Worm (Caenorhabditis elegans) whole organism, midembryonic: ENCODE results near the gene srw-145.

Source experiments
- T22C8.4 ChIP-seq: fragments of 200-800 bp; sonication (Bioruptor generic); IDR thresholded peaks from 2 replicates; pipeline ENCODE4 v1.3.6; 2022; ENCODE audit warnings: missing genetic modification characterization, missing compliant biosample characterization
- cog-1 ChIP-seq: sonication (generic microtip); optimal IDR thresholded peaks from 2 replicates; lab custom pipeline; 2016; ENCODE audit warnings: missing genetic modification characterization, missing compliant biosample characterization
- flt-1 ChIP-seq: fragments of 200-800 bp; sonication (Bioruptor generic); IDR thresholded peaks from 2 replicates; pipeline ENCODE4 v1.3.6; 2022; ENCODE audit warnings: missing genetic modification characterization, missing compliant biosample characterization
- klf-2 ChIP-seq: fragments of 200-800 bp; sonication (Bioruptor generic); conservative IDR thresholded peaks from 2 replicates; pipeline ENCODE4 v1.3.6; 2022; ENCODE audit warnings: missing genetic modification reagents, missing genetic modification characterization, missing compliant biosample characterization
- med-1 ChIP-seq: sonication (generic microtip); optimal IDR thresholded peaks from 2 replicates; lab custom pipeline; 2017; ENCODE audit warnings: missing genetic modification characterization, mild to moderate bottlenecking, missing compliant biosample characterization, antibody characterized with exemption, missing genetic modification reagents; ENCODE audit not compliant: insufficient read depth
- ref-1 ChIP-seq: fragments of 200-800 bp; sonication (Bioruptor generic); conservative IDR thresholded peaks from 2 replicates; pipeline ENCODE4 v1.3.6; 2022; ENCODE audit warnings: missing genetic modification reagents, missing genetic modification characterization, missing compliant biosample characterization
- tab-1 ChIP-seq: fragments of 200-800 bp; sonication (Bioruptor generic); IDR thresholded peaks from 2 replicates; pipeline ENCODE4 v1.3.6; 2022; ENCODE audit warnings: missing genetic modification characterization, missing compliant biosample characterization
- ztf-23 ChIP-seq: fragments of 200-800 bp; sonication (Bioruptor generic); IDR thresholded peaks from 2 replicates; pipeline ENCODE4 v1.3.6; 2022; ENCODE audit warnings: missing genetic modification reagents, missing genetic modification characterization, missing compliant biosample characterization
- ztf-29 ChIP-seq: fragments of 200-800 bp; sonication (Bioruptor generic); IDR thresholded peaks from 2 replicates; pipeline ENCODE4 v1.3.6; 2022; ENCODE audit warnings: missing genetic modification reagents, missing genetic modification characterization, missing compliant biosample characterization

Gene srw-145

DNA sequence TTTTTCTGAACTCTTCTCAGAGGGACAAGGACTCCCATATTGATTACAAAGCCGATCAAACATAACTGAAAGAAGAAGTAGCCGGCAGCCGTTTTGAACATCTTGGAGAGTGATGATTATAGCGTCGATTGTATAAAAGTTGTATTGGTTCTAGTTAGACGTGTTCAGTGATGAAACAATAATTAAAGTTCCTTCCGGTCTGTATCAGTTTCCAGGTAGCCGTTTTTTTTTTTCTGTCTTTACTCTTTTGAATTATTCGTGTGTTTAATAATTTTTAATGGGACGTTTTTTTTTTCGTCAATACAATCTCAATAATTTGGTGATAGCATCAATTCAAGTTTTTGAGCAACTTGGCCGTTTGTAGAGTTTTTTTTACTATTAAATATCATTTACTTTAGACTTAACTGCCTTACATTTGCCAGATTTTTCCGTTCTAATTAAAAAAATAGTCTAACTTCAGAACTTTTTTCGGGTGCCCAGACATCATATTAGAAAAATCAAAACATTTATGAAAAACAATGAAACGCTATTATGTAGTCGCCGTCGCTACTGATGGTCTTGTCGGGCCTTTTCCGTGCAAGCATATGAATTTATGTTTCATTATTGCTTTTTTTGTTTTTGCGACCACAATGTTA, 9.6 kb downstream of the srw-145 start, which contains the start of the genes srx-10 and clec-226:
srx-10 (minus strand) TSS at position 101 of the 635 bp plus-strand sequence.
clec-226 (plus strand) TSS at position 585 of the 635 bp plus-strand sequence.
- TF ChIP-seq ref-1 (GFP tag; lab: Robert Waterston, UW), result no peak
- no peak for TF ChIP-seq tab-1 (GFP tag; lab: Robert Waterston, UW)
- TF ChIP-seq klf-2, result no peak
- TF ChIP-seq flt-1 (GFP tag; lab: Robert Waterston, UW), result no peak
- no peak for TF ChIP-seq T22C8.4 (GFP tag; lab: Robert Waterston, UW)
- no peak for TF ChIP-seq ztf-29 (GFP tag; lab: Robert Waterston, UW)
- no peak for TF ChIP-seq ztf-23 (GFP tag; lab: Robert Waterston, UW)
- TF ChIP-seq cog-1 (tag; lab: Kevin White, UChicago), result no peak
- no peak for TF ChIP-seq med-1 (GFP tag; lab: Kevin White, UChicago)

ce11 chrV:13949010-13949409, 12.1 kb downstream of the srw-145 start, which contains the start of gene R10D12.6:
TSS of gene R10D12.6 (plus strand) at chrV:13949310.
- TF ChIP-seq T22C8.4 (GFP tag; lab: Robert Waterston, UW) (no peak), klf-2 (no peak), tab-1 (GFP tag; lab: Robert Waterston, UW) (no peak), cog-1 (tag; lab: Kevin White, UChicago) (no peak), ztf-23 (GFP tag; lab: Robert Waterston, UW) (no peak), ztf-29 (GFP tag; lab: Robert Waterston, UW) (no peak), med-1 (GFP tag; lab: Kevin White, UChicago) (no peak), ref-1 (GFP tag; lab: Robert Waterston, UW) (no peak)

- TF ChIP-seq T22C8.4 (GFP tag; lab: Robert Waterston, UW), result no peak
- no peak for TF ChIP-seq tab-1 (GFP tag; lab: Robert Waterston, UW)
- TF ChIP-seq cog-1 (tag; lab: Kevin White, UChicago), result no peak
- TF ChIP-seq klf-2, result no peak
- TF ChIP-seq med-1 (GFP tag; lab: Kevin White, UChicago), result no peak
- no peak for TF ChIP-seq ztf-23 (GFP tag; lab: Robert Waterston, UW)
- TF ChIP-seq flt-1 (GFP tag; lab: Robert Waterston, UW), result no peak
- TF ChIP-seq ref-1 (GFP tag; lab: Robert Waterston, UW), result no peak
- TF ChIP-seq ztf-29 (GFP tag; lab: Robert Waterston, UW), result no peak
Measured at ce11 chrV:13949752-13950151, 12.8 kb downstream of the srw-145 start, which contains the start of gene R10D12.7. TSS of gene R10D12.7 (plus strand) at chrV:13950052.

ce11 chrV:13953191-13953590, 16.2 kb downstream of the srw-145 start, which contains the start of gene R10D12.8:
TSS of gene R10D12.8 (minus strand) at chrV:13953291.
- TF ChIP-seq tab-1 (GFP tag; lab: Robert Waterston, UW) (no peak), klf-2 (no peak), ztf-23 (GFP tag; lab: Robert Waterston, UW) (no peak), ztf-29 (GFP tag; lab: Robert Waterston, UW) (no peak), ref-1 (GFP tag; lab: Robert Waterston, UW) (no peak), flt-1 (GFP tag; lab: Robert Waterston, UW) (no peak), med-1 (GFP tag; lab: Kevin White, UChicago) (no peak), T22C8.4 (GFP tag; lab: Robert Waterston, UW) (no peak), cog-1 (tag; lab: Kevin White, UChicago) (no peak)

DNA sequence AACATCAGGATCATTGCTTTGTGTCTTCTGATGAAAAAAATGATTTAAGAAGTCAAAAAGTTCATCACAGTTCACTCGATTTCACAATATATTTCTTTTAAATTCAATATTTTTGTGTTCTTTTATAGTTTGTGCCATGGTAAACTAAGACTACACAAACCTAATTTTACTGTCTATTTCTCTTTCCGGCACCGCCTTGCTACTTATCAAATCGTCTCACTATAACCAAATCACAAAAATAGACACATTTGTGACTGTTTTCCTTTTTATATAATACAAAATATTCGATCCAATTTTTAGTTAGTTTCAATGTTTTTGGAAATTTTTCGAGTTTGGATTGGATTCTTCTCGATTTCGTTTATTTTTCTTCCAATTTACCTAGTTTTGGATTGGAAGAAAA, 17.1 kb downstream of the srw-145 start, which contains the start of gene swt-6:
swt-6 (plus strand) TSS at position 301 of the 400 bp plus-strand sequence.
- no peak for TF ChIP-seq ztf-29 (GFP tag; lab: Robert Waterston, UW)
- no peak for TF ChIP-seq tab-1 (GFP tag; lab: Robert Waterston, UW)
- TF ChIP-seq T22C8.4 (GFP tag; lab: Robert Waterston, UW), result no peak
- TF ChIP-seq cog-1 (tag; lab: Kevin White, UChicago), result no peak
- no peak for TF ChIP-seq ref-1 (GFP tag; lab: Robert Waterston, UW)
- TF ChIP-seq med-1 (GFP tag; lab: Kevin White, UChicago), result no peak
- TF ChIP-seq ztf-23 (GFP tag; lab: Robert Waterston, UW), result no peak
- no peak for TF ChIP-seq flt-1 (GFP tag; lab: Robert Waterston, UW)
- TF ChIP-seq klf-2, result no peak

ce11 chrV:13955370-13956089, 18.6 kb downstream of the srw-145 start:
- no peak for TF ChIP-seq ztf-23 (GFP tag; lab: Robert Waterston, UW)
- TF ChIP-seq med-1 (GFP tag; lab: Kevin White, UChicago), result no peak
- no peak for TF ChIP-seq ref-1 (GFP tag; lab: Robert Waterston, UW)
- TF ChIP-seq T22C8.4 (GFP tag; lab: Robert Waterston, UW), result no peak
- TF ChIP-seq cog-1 (tag; lab: Kevin White, UChicago), result no peak
- no peak for TF ChIP-seq klf-2
- no peak for TF ChIP-seq tab-1 (GFP tag; lab: Robert Waterston, UW)
- TF ChIP-seq ztf-29 (GFP tag; lab: Robert Waterston, UW), result no peak
- no peak for TF ChIP-seq flt-1 (GFP tag; lab: Robert Waterston, UW)

DNA sequence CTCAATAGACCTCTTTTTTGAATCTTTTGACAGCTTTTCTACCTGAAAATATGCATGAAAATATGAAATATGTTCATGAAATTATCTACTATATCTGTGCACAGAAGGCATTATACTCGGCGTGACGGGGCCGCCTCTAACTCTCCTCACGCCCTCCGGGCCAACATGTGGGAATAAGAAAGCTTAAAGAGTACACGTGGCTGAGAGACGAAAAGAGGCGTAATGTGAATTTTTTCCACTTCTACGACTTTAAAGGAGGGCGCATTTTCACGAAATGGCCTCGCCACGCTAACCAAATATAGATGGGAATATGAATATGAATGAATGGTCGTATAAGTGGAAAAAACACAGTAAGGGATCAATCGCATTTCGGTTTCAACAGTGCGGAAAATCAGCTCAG, 20.7 kb downstream of the srw-145 start:
- TF ChIP-seq tab-1 (GFP tag; lab: Robert Waterston, UW), result no peak
- no peak for TF ChIP-seq klf-2
- no peak for TF ChIP-seq cog-1 (tag; lab: Kevin White, UChicago)
- no peak for TF ChIP-seq flt-1 (GFP tag; lab: Robert Waterston, UW)
- TF ChIP-seq ref-1 (GFP tag; lab: Robert Waterston, UW), result no peak

DNA sequence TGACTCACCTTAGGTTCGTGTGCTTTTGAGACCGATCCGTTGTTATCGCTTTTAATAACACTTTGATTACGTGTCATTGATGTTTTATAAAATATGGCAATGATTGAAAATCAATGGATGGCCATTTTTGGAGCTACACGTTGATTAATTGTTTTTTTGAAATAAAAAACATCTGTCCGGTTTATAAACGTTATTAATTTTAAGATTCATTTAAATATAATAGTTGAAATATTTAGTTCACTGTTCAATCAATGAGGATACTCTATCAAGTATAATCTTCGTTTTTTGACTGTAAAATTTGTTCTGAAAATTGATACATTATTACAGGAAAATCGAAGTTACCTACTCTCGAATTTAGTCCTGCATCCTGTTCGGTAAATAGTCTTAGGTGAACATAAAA, 21.3 kb downstream of the srw-145 start, which contains the start of gene R10D12.10:
R10D12.10 (minus strand) TSS at position 101 of the 400 bp plus-strand sequence.
- TF ChIP-seq T22C8.4 (GFP tag; lab: Robert Waterston, UW) (no peak), ztf-23 (GFP tag; lab: Robert Waterston, UW) (no peak), ztf-29 (GFP tag; lab: Robert Waterston, UW) (no peak), klf-2 (no peak), med-1 (GFP tag; lab: Kevin White, UChicago) (no peak), ref-1 (GFP tag; lab: Robert Waterston, UW) (no peak), tab-1 (GFP tag; lab: Robert Waterston, UW) (no peak), flt-1 (GFP tag; lab: Robert Waterston, UW) (no peak), cog-1 (tag; lab: Kevin White, UChicago) (no peak)
